Worm (Caenorhabditis elegans) whole organism, L4 larva: Measurements from ENCODE around the gene unk-1.

Experiments used
- D1046.2 ChIP-seq: fragments of 200-800 bp; sonication (Bioruptor generic); IDR thresholded peaks from 2 replicates; pipeline ENCODE4 v1.3.6; 2022; ENCODE audit warnings: missing genetic modification characterization, missing compliant biosample characterization
- F37D6.2 ChIP-seq: sonication (generic microtip); optimal IDR thresholded peaks from 2 replicates; lab custom pipeline; 2016; ENCODE audit warnings: mild to moderate bottlenecking, missing genetic modification characterization, missing compliant biosample characterization
- F44E2.7 ChIP-seq: fragments of 200-800 bp; sonication (Bioruptor generic); IDR thresholded peaks from 2 replicates; pipeline ENCODE4 v2.1.2; 2022; ENCODE audit warnings: missing genetic modification characterization, missing compliant biosample characterization
- T20F7.1 ChIP-seq: fragments of 200-800 bp; sonication (Bioruptor generic); optimal IDR thresholded peaks from 2 replicates; lab custom pipeline; 2018; ENCODE audit warnings: mild to moderate bottlenecking, missing genetic modification characterization, missing compliant biosample characterization
- Y5F2A.4 ChIP-seq: fragments of 200-800 bp; sonication (Bioruptor generic); optimal IDR thresholded peaks from 2 replicates; lab custom pipeline; 2018; ENCODE audit warnings: mild to moderate bottlenecking, missing genetic modification characterization, missing compliant biosample characterization
- Y75B8A.6 ChIP-seq: fragments of 200-800 bp; sonication (Bioruptor generic); IDR thresholded peaks from 2 replicates; pipeline ENCODE4 v1.3.6; 2022; ENCODE audit warnings: missing genetic modification reagents, missing genetic modification characterization, missing compliant biosample characterization
- ZK337.2 ChIP-seq: fragments of 200-800 bp; sonication (Bioruptor generic); IDR thresholded peaks from 2 replicates; pipeline ENCODE4 v1.3.6; 2022; ENCODE audit warnings: missing genetic modification reagents, missing genetic modification characterization, missing compliant biosample characterization
- aha-1 ChIP-seq: fragments of 150-350 bp; peaks from one replicate; lab custom pipeline; 2014; ENCODE audit warnings: missing biosample characterization, missing genetic modification characterization
- aly-2 ChIP-seq: sonication (generic microtip); optimal IDR thresholded peaks from 2 replicates; lab custom pipeline; 2018; ENCODE audit warnings: missing biosample characterization, missing genetic modification characterization
- ama-1 ChIP-seq: fragments of 150-350 bp; optimal IDR thresholded peaks from 2 replicates; lab custom pipeline; 2014; ENCODE audit warnings: inconsistent platforms, mixed read lengths
- ceh-20 ChIP-seq: fragments of 200-800 bp; sonication (Bioruptor generic); IDR thresholded peaks from 2 replicates; pipeline ENCODE4 v1.3.6; 2022; ENCODE audit warnings: missing genetic modification reagents, missing genetic modification characterization, missing compliant biosample characterization
- ces-1 ChIP-seq: fragments of 150-350 bp; sonication (generic microtip); optimal IDR thresholded peaks from 4 replicates; lab custom pipeline; 2014; ENCODE audit warnings: missing biosample characterization, missing genetic modification reagents, missing genetic modification characterization
- daf-16 ChIP-seq, 3 experiments: sonication (generic microtip); optimal IDR thresholded peaks; 2 replicates each; lab custom pipeline; 2016 to 2017; ENCODE audit warnings: missing genetic modification characterization in 3 of 3, missing genetic modification reagents in 3 of 3, mild to moderate bottlenecking in 2 of 3, missing compliant biosample characterization in 2 of 3, missing biosample characterization in 1 of 3, moderate library complexity in 1 of 3
- dmd-6 ChIP-seq: fragments of 200-800 bp; sonication (Bioruptor generic); IDR thresholded peaks from 2 replicates; pipeline ENCODE4 v1.3.6; 2022; ENCODE audit warnings: missing genetic modification reagents, missing genetic modification characterization, missing compliant biosample characterization
- dpl-1 ChIP-seq: fragments of 150-350 bp; optimal IDR thresholded peaks from 2 replicates; lab custom pipeline; 2014; ENCODE audit warnings: missing biosample characterization, missing genetic modification reagents, missing genetic modification characterization
- duxl-1 ChIP-seq: sonication (generic microtip); optimal IDR thresholded peaks from 2 replicates; lab custom pipeline; 2016; ENCODE audit warnings: mild to moderate bottlenecking, missing genetic modification characterization, moderate library complexity, missing compliant biosample characterization; ENCODE audit not compliant: poor library complexity
- hif-1 ChIP-seq, 2 experiments: sonication (generic microtip); optimal IDR thresholded peaks; 2 replicates each; lab custom pipeline; 2016 to 2017; ENCODE audit warnings: missing compliant biosample characterization in 2 of 2, missing genetic modification characterization in 2 of 2, missing genetic modification reagents in 2 of 2, missing genotype in 2 of 2, mild to moderate bottlenecking in 1 of 2
- hlh-11 ChIP-seq: fragments of 200-800 bp; sonication (Bioruptor generic); optimal IDR thresholded peaks from 2 replicates; lab custom pipeline; 2018; ENCODE audit warnings: mild to moderate bottlenecking, missing genetic modification characterization, missing compliant biosample characterization
- hlh-30 ChIP-seq: sonication (generic microtip); optimal IDR thresholded peaks from 2 replicates; lab custom pipeline; 2017; ENCODE audit warnings: antibody characterized with exemption, mild to moderate bottlenecking, missing genetic modification characterization, missing compliant biosample characterization; ENCODE audit not compliant: insufficient read depth
- lim-7 ChIP-seq: fragments of 200-800 bp; sonication (Bioruptor generic); IDR thresholded peaks from 2 replicates; pipeline ENCODE4 v1.3.6; 2022; ENCODE audit warnings: missing genetic modification characterization, missing compliant biosample characterization
- lin-13 ChIP-seq: fragments of 150-350 bp; optimal IDR thresholded peaks from 2 replicates; lab custom pipeline; 2014; ENCODE audit warnings: missing biosample characterization, missing genetic modification reagents, missing genetic modification characterization
- madf-5 ChIP-seq, 2 experiments: fragments of 200-800 bp; sonication (Bioruptor generic); IDR thresholded peaks; 2 replicates each; pipeline ENCODE4 v1.3.6; 2022; ENCODE audit warnings: missing compliant biosample characterization in 2 of 2, missing genetic modification characterization in 2 of 2
- madf-9 ChIP-seq: fragments of 200-800 bp; sonication (Bioruptor generic); conservative IDR thresholded peaks from 2 replicates; pipeline ENCODE4 v1.3.6; 2022; ENCODE audit warnings: missing genetic modification reagents, missing genetic modification characterization, missing compliant biosample characterization
- mdl-1 ChIP-seq, 2 experiments: fragments of 150-350 bp in 1 of 2; sonication (generic microtip) in 1 of 2; optimal IDR thresholded peaks; 2 replicates each; lab custom pipeline; 2014 to 2017; ENCODE audit warnings: missing biosample characterization in 2 of 2, missing genetic modification characterization in 2 of 2
- mdt-29 ChIP-seq: fragments of 200-800 bp; sonication (Bioruptor generic); IDR thresholded peaks from 2 replicates; pipeline ENCODE4 v1.3.6; 2022; ENCODE audit warnings: missing genetic modification reagents, missing genetic modification characterization, missing compliant biosample characterization
- mep-1 ChIP-seq: fragments of 150-350 bp; sonication (generic microtip); optimal IDR thresholded peaks from 3 replicates; lab custom pipeline; 2014; ENCODE audit warnings: missing biosample characterization, missing genetic modification characterization
- nhr-10 ChIP-seq: fragments of 150-350 bp; optimal IDR thresholded peaks from 2 replicates; lab custom pipeline; 2014; ENCODE audit warnings: missing biosample characterization, missing genetic modification characterization
- nhr-111 ChIP-seq: fragments of 200-800 bp; sonication (Bioruptor generic); optimal IDR thresholded peaks from 2 replicates; lab custom pipeline; 2018; ENCODE audit warnings: mild to moderate bottlenecking, missing genetic modification characterization, missing compliant biosample characterization
- nhr-25 ChIP-seq: sonication (generic microtip); optimal IDR thresholded peaks from 2 replicates; lab custom pipeline; 2017; ENCODE audit warnings: missing genetic modification characterization, mild to moderate bottlenecking, missing compliant biosample characterization, antibody characterized with exemption, moderate library complexity, borderline replicate concordance; ENCODE audit not compliant: insufficient read depth
- nhr-48 ChIP-seq: sonication (generic microtip); optimal IDR thresholded peaks from 2 replicates; lab custom pipeline; 2016; ENCODE audit warnings: mild to moderate bottlenecking, missing genetic modification characterization, missing compliant biosample characterization
- nhr-6 ChIP-seq: fragments of 150-350 bp; optimal IDR thresholded peaks from 2 replicates; lab custom pipeline; 2014; ENCODE audit warnings: missing biosample characterization, missing genetic modification characterization
- nhr-76 ChIP-seq: fragments of 150-350 bp; optimal IDR thresholded peaks from 2 replicates; lab custom pipeline; 2014; ENCODE audit warnings: missing biosample characterization, missing genetic modification characterization
- pha-4 ChIP-seq, 2 experiments: fragments of 150-350 bp in 1 of 2; fragments of 200-800 bp in 1 of 2; sonication (Bioruptor generic) in 1 of 2; IDR thresholded peaks in 1 of 2; optimal IDR thresholded peaks in 1 of 2; 2 replicates each; pipeline versions ENCODE4 v1.3.6 to Lab custom; 2014 to 2022; ENCODE audit warnings: missing genetic modification characterization in 2 of 2, missing genetic modification reagents in 2 of 2, missing biosample characterization in 1 of 2, missing compliant biosample characterization in 1 of 2
- php-3 ChIP-seq: fragments of 200-800 bp; sonication (Bioruptor generic); IDR thresholded peaks from 2 replicates; pipeline ENCODE4 v1.3.6; 2022; ENCODE audit warnings: missing genetic modification reagents, missing genetic modification characterization, missing compliant biosample characterization
- rbr-2 ChIP-seq: sonication (generic microtip); optimal IDR thresholded peaks from 2 replicates; lab custom pipeline; 2016; ENCODE audit warnings: missing genotype, missing genetic modification characterization, missing compliant biosample characterization
- saeg-2 ChIP-seq: fragments of 200-800 bp; sonication (Bioruptor generic); IDR thresholded peaks from 2 replicates; pipeline ENCODE4 v1.3.6; 2022; ENCODE audit warnings: missing genetic modification reagents, missing genetic modification characterization, missing compliant biosample characterization
- skn-1 ChIP-seq: fragments of 150-350 bp; optimal IDR thresholded peaks from 2 replicates; lab custom pipeline; 2014; ENCODE audit warnings: missing biosample characterization, missing genetic modification characterization
- snpc-1.2 ChIP-seq: fragments of 200-800 bp; sonication (Bioruptor generic); IDR thresholded peaks from 2 replicates; pipeline ENCODE4 v1.3.6; 2022; ENCODE audit warnings: missing genetic modification reagents, missing genetic modification characterization, missing compliant biosample characterization
- snpc-4 ChIP-seq: fragments of 150-350 bp; optimal IDR thresholded peaks from 2 replicates; lab custom pipeline; 2014; ENCODE audit warnings: missing biosample characterization, missing genetic modification characterization
- unc-39 ChIP-seq: sonication (generic microtip); optimal IDR thresholded peaks from 2 replicates; lab custom pipeline; 2017; ENCODE audit warnings: missing biosample characterization, missing genetic modification characterization
- zfp-2 ChIP-seq: sonication (generic microtip); optimal IDR thresholded peaks from 2 replicates; lab custom pipeline; 2016; ENCODE audit warnings: mild to moderate bottlenecking, missing genetic modification characterization, missing compliant biosample characterization
- ztf-11 ChIP-seq: fragments of 150-350 bp; optimal IDR thresholded peaks from 2 replicates; lab custom pipeline; 2014; ENCODE audit warnings: missing biosample characterization, missing genetic modification characterization
- ztf-7 ChIP-seq: fragments of 150-350 bp; optimal IDR thresholded peaks from 2 replicates; lab custom pipeline; 2014; ENCODE audit warnings: missing biosample characterization, missing genetic modification characterization

unk-1 gene

DNA sequence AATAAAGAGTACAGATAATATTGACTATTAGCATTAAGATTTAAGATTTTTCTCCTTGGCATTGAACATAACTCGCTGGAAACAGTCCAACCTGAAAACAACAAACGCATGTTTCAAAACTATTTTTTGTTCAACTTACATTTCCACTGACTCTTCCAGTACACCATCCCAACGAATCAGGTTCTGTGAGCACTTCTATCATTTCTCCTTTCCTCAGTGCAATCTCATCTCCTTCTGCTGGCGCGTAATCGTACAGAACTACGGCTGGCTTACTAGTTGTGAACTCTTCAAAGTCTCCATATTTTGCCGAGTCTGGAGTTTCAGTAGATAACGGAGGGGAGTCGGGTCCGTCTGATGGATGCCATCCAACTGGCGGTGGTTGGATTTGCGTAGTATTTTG is 25.6 kb upstream of the unk-1 start (continued):
- no peak for TF ChIP-seq madf-9 (GFP tag; lab: Robert Waterston, UW)
- TF ChIP-seq, all 104 proteins: peak for 6

DNA sequence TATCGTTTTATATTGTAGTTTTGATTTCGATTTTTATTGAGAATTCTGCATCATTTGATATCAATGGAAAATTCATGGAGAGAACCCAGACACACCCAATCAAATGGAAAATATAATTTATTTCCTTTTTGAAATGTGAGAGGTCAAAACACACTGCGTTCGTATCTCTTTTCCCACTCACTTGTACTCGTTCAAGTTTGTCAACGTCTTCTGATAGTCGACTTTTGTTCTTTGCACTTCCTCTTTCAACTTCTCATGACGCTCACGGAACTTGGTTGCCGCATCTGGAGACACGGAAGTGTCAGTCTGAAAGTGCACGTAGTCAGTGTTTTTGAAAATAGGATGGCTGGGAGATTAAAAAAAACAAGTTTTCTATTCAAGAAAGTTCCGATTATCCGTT is 24.5 kb upstream of the unk-1 start:
- no peak for TF ChIP-seq ztf-11 (tag; lab: Kevin White, UChicago)
- no peak for TF ChIP-seq ztf-7
- no peak for TF ChIP-seq php-3 (GFP tag; lab: Robert Waterston, UW)
- TF ChIP-seq nhr-48 (tag; lab: Kevin White, UChicago), result peak; percentile 60
- no peak for TF ChIP-seq lim-7 (GFP tag; lab: Robert Waterston, UW)
- TF ChIP-seq skn-1 (tag; lab: Kevin White, UChicago), result no peak
- TF ChIP-seq mdl-1 (tag; optimal IDR thresholded peaks at IDR 0.05; lab: Kevin White, UChicago), result peak in 1 of 2 experiments; percentile 50
- TF ChIP-seq hif-1 (tag; optimal IDR thresholded peaks at IDR 0.05; lab: Kevin White, UChicago), result no peak
- no peak for TF ChIP-seq duxl-1 (tag; lab: Kevin White, UChicago)
- peak; percentile 35 for TF ChIP-seq nhr-25 (tag; lab: Kevin White, UChicago)
- no peak for TF ChIP-seq ceh-20 (GFP tag; lab: Robert Waterston, UW)
- no peak for TF ChIP-seq lin-13 (GFP tag; lab: Kevin White, UChicago)
- TF ChIP-seq hlh-11 (tag; lab: Kevin White, UChicago), result peak; percentile 36
- no peak for TF ChIP-seq unc-39 (tag; lab: Kevin White, UChicago)
- peak; percentile 45 for TF ChIP-seq nhr-76 (tag; lab: Kevin White, UChicago)
- TF ChIP-seq mep-1, result peak; percentile 21
- TF ChIP-seq zfp-2 (tag; lab: Kevin White, UChicago), result no peak
- no peak for TF ChIP-seq pha-4 (GFP tag; IDR thresholded peaks at IDR 0.05; lab: Robert Waterston, UW)
- TF ChIP-seq pha-4 (tag; optimal IDR thresholded peaks at IDR 0.05; lab: Kevin White, UChicago), result no peak
- peak; percentile 52 for TF ChIP-seq aha-1 (tag; lab: Kevin White, UChicago)
- TF ChIP-seq ama-1 (lab: Kevin White, UChicago), result no peak
- TF ChIP-seq Y75B8A.6 (GFP tag; lab: Robert Waterston, UW), result no peak
- TF ChIP-seq nhr-111, result no peak
- TF ChIP-seq nhr-6 (tag; lab: Kevin White, UChicago), result no peak
- no peak for TF ChIP-seq aly-2 (tag; lab: Kevin White, UChicago)
- peak; percentile 20 for TF ChIP-seq hlh-30 (tag; lab: Kevin White, UChicago)
- TF ChIP-seq dmd-6 (GFP tag; lab: Robert Waterston, UW), result peak; percentile 54; the same call in 1 of the 2 replicates
- no peak for TF ChIP-seq daf-16 (GFP tag; optimal IDR thresholded peaks at IDR 0.05; lab: Kevin White, UChicago)
- TF ChIP-seq daf-16 (tag; optimal IDR thresholded peaks at IDR 0.05; lab: Kevin White, UChicago), result no peak
- TF ChIP-seq F37D6.2, result no peak
- no peak for TF ChIP-seq dpl-1 (GFP tag; lab: Kevin White, UChicago)
- TF ChIP-seq ces-1 (GFP tag; lab: Kevin White, UChicago), result no peak
- TF ChIP-seq D1046.2 (GFP tag; lab: Robert Waterston, UW), result no peak
- no peak for TF ChIP-seq madf-5 (GFP tag; IDR thresholded peaks at IDR 0.05; lab: Robert Waterston, UW)
- TF ChIP-seq T20F7.1 (GFP tag; lab: Kevin White, UChicago), result no peak
- no peak for TF ChIP-seq snpc-1.2
- peak; percentile 76 for TF ChIP-seq nhr-10 (tag; lab: Kevin White, UChicago)
- no peak for TF ChIP-seq snpc-4
- TF ChIP-seq Y5F2A.4 (GFP tag; lab: Kevin White, UChicago), result no peak
- TF ChIP-seq mdt-29 (GFP tag; lab: Robert Waterston, UW), result no peak
- no peak for TF ChIP-seq F44E2.7 (GFP tag; lab: Robert Waterston, UW)
- TF ChIP-seq rbr-2, result no peak
- no peak for TF ChIP-seq ZK337.2 (GFP tag; lab: Robert Waterston, UW)
- no peak for TF ChIP-seq saeg-2 (GFP tag; lab: Robert Waterston, UW)
